Worm (Caenorhabditis elegans) whole organism, L3 larva: Measurements from ENCODE around the gene ucr-2.3.

Source experiments
- ama-1 ChIP-seq: fragments of 150-350 bp; optimal IDR thresholded peaks from 2 replicates; lab custom pipeline; 2018
- egl-27 ChIP-seq: sonication (generic microtip); optimal IDR thresholded peaks from 4 replicates; lab custom pipeline; 2017; ENCODE audit warnings: missing biosample characterization, missing genetic modification reagents, missing genetic modification characterization
- elt-1 ChIP-seq: fragments of 150-350 bp; optimal IDR thresholded peaks from 2 replicates; lab custom pipeline; 2014; ENCODE audit warnings: missing biosample characterization, missing genetic modification characterization
- fkh-10 ChIP-seq: sonication (generic microtip); optimal IDR thresholded peaks from 2 replicates; lab custom pipeline; 2017; ENCODE audit warnings: missing biosample characterization, missing genetic modification reagents, missing genetic modification characterization
- nhr-11 ChIP-seq: fragments of 150-350 bp; optimal IDR thresholded peaks from 2 replicates; lab custom pipeline; 2014; ENCODE audit warnings: missing biosample characterization, missing genetic modification characterization
- nhr-77 ChIP-seq: fragments of 150-350 bp; optimal IDR thresholded peaks from 2 replicates; lab custom pipeline; 2014; ENCODE audit warnings: missing biosample characterization, missing genetic modification characterization
- sea-2 ChIP-seq: fragments of 150-350 bp; sonication (generic microtip); optimal IDR thresholded peaks from 4 replicates; lab custom pipeline; 2014; ENCODE audit warnings: missing biosample characterization, missing genetic modification reagents, missing genetic modification characterization
- unc-62 ChIP-seq: fragments of 150-350 bp; sonication (generic microtip); optimal IDR thresholded peaks from 4 replicates; lab custom pipeline; 2014; ENCODE audit warnings: missing biosample characterization, missing genetic modification reagents, missing genetic modification characterization
- ztf-11 ChIP-seq: fragments of 150-350 bp; optimal IDR thresholded peaks from 2 replicates; lab custom pipeline; 2014; ENCODE audit warnings: missing biosample characterization, missing genetic modification characterization

- TF ChIP-seq nhr-77 (tag; lab: Kevin White, UChicago) (no peak), ztf-11 (tag; lab: Kevin White, UChicago) (no peak), nhr-11 (tag; lab: Kevin White, UChicago) (no peak), sea-2 (no peak), fkh-10 (GFP tag; lab: Kevin White, UChicago) (no peak), egl-27 (tag; lab: Kevin White, UChicago) (no peak), unc-62 (GFP tag; lab: Kevin White, UChicago) (no peak), ama-1 (no peak), elt-1 (tag; lab: Kevin White, UChicago) (no peak)
These were observed 22.1 kb downstream of the ucr-2.3 start for ce11 chrIII:901600-902250.
